Worm (Caenorhabditis elegans): ENCODE measurements around the gene bus-8A.
A peak's percentile ranks its signal among the peaks of the same experiment; 100 is the strongest.

Gene bus-8A

DNA sequence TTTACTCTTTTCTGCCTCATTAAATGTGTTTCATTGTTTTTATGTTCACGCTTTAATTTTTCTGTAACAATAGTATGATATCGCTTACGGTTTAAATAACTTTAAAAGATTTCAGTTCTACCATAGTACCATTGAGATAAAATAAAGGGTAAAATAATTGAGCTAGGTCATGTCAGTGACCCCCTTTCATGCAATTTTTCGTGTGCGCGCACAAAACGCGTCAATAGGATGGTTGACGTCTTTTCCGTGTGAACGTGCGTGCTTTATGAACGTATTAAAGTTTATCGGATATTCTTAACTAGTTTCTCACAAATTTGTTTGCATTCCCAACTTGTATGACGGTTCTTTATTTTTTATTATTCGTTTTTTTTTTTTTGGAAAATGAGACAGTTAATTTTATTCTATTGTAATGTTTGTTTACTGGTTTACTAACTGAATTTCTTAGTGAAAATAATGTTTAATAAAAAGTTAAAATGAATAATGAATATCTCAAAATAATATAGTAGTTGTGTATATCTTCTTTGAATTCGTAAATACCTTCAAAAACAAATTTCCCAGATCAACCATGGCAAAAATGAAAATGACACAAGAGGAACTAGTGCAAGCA is 6.7 kb upstream of the bus-8A start, which contains the start of gene C25F6.1 (continued):
- TF ChIP-seq nhr-85 (tag), result peak; percentile 28
- TF ChIP-seq C34B4.2 (tag; optimal IDR thresholded peaks at IDR 0.05), result no peak
- TF ChIP-seq nhr-237 (tag; optimal IDR thresholded peaks at IDR 0.05), result no peak
- TF ChIP-seq nhr-19 (GFP tag; conservative IDR thresholded peaks at IDR 0.05), result no peak
- TF ChIP-seq ces-1 (GFP tag; optimal IDR thresholded peaks at IDR 0.05), result no peak
- TF ChIP-seq C16A3.4 (tag; optimal IDR thresholded peaks at IDR 0.05), result no peak
- no peak for TF ChIP-seq skn-1 (tag; optimal IDR thresholded peaks at IDR 0.05)
- no peak for TF ChIP-seq pag-3 (tag; optimal IDR thresholded peaks at IDR 0.05; ENCODE audit: borderline replicate concordance, insufficient read depth)
- TF ChIP-seq ama-1 (optimal IDR thresholded peaks at IDR 0.05), result no peak
- no peak for TF ChIP-seq fkh-8 (tag; optimal IDR thresholded peaks at IDR 0.05)
- peak; percentile 65 for TF ChIP-seq lin-14 (GFP tag; optimal IDR thresholded peaks at IDR 0.05)
- no peak for TF ChIP-seq unc-98 (GFP tag; IDR thresholded peaks at IDR 0.05)
- TF ChIP-seq aha-1 (tag; optimal IDR thresholded peaks at IDR 0.05), result no peak
- TF ChIP-seq nhr-11 (tag; optimal IDR thresholded peaks at IDR 0.05), result no peak
- TF ChIP-seq blmp-1 (tag; optimal IDR thresholded peaks at IDR 0.05), result peak; percentile 42
- no peak for TF ChIP-seq lin-39 (tag; optimal IDR thresholded peaks at IDR 0.05)
- TF ChIP-seq nhr-12 (tag; optimal IDR thresholded peaks at IDR 0.05), result no peak
- no peak for TF ChIP-seq mab-9 (GFP tag; IDR thresholded peaks at IDR 0.05)
- no peak for TF ChIP-seq pax-3 (tag; optimal IDR thresholded peaks at IDR 0.05)
- no peak for TF ChIP-seq egl-13 (tag; optimal IDR thresholded peaks at IDR 0.05)
- no peak for TF ChIP-seq fkh-4 (tag; optimal IDR thresholded peaks at IDR 0.05; ENCODE audit: borderline replicate concordance)
- no peak for TF ChIP-seq ets-5 (GFP tag; IDR thresholded peaks at IDR 0.05)
- TF ChIP-seq F16B12.6 (tag; optimal IDR thresholded peaks at IDR 0.05), result no peak
- TF ChIP-seq lin-35 (GFP tag; optimal IDR thresholded peaks at IDR 0.05), result peak in 1 of 2 experiments; percentile 8
- peak; percentile 33 for TF ChIP-seq rnt-1 (tag; optimal IDR thresholded peaks at IDR 0.05)
- TF ChIP-seq mdl-1 (tag; optimal IDR thresholded peaks at IDR 0.05), result no peak
- no peak for TF ChIP-seq elt-3 (tag; optimal IDR thresholded peaks at IDR 0.05)
- TF ChIP-seq alr-1 (tag; optimal IDR thresholded peaks at IDR 0.05; ENCODE audit: borderline replicate concordance), result no peak
- no peak for TF ChIP-seq sup-37 (GFP tag; optimal IDR thresholded peaks at IDR 0.05)
- no peak for TF ChIP-seq sox-4 (tag; optimal IDR thresholded peaks at IDR 0.05)
- no peak for TF ChIP-seq grh-1 (GFP tag; IDR thresholded peaks at IDR 0.05)

DNA sequence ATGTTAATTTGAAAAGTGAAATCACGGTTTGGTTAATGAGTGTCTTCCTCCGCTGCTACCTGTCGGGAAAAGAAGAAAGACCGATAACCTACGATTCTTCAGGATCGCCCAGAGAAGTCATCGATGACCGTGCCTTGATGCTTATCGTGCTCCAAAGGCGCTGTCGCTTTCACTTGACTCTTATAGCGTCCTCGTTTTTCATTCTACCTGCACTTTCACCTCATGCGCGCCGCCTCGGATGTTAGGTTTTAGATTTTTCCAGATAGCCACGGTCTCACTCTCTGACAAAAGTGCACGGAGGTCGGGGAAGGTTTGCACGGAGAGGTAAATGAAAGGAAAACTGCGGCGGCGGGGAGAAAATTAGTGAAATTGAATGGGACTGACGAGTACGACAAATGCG is 3.8 kb upstream of the bus-8A start:
- no peak for TF ChIP-seq ama-1 (optimal IDR thresholded peaks at IDR 0.05)
- peak; percentile 88 for TF ChIP-seq blmp-1 (tag; optimal IDR thresholded peaks at IDR 0.05)
- TF ChIP-seq elt-2 (tag; optimal IDR thresholded peaks at IDR 0.05), result no peak
- TF ChIP-seq efl-3 (GFP tag; optimal IDR thresholded peaks at IDR 0.05), result no peak

DNA sequence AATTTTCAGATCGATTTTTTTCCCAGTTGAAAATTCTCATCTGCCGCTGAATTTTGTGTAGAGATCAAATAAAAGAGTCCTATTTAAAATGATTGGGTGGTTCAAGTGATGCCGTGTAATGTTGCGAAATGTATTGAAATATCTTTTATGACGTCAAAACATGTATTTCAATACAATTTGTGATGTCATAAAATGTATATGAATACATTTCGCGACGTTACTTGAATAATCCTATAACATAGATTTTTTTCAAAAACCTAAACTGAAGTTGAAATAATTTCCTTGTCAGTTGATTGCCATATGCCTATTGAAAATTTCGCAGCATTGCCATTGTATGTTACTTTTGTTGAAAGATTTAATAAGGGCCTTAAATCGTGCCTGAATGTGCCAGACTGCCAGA is 3.2 kb upstream of the bus-8A start, which contains the start of gene F55D1.1:
F55D1.1 (plus strand) TSS at position 301 of the 400 bp plus-strand sequence.
- TF ChIP-seq ces-1 (GFP tag; optimal IDR thresholded peaks at IDR 0.05) (no peak), fos-1 (tag; optimal IDR thresholded peaks at IDR 0.05) (no peak), nhr-11 (tag; optimal IDR thresholded peaks at IDR 0.05) (no peak), mef-2 (tag; optimal IDR thresholded peaks at IDR 0.05) (no peak), swsn-7 (tag; optimal IDR thresholded peaks at IDR 0.05) (no peak), ztf-11 (tag; optimal IDR thresholded peaks at IDR 0.05) (no peak), rnt-1 (tag; optimal IDR thresholded peaks at IDR 0.05) (no peak), unc-130 (tag; optimal IDR thresholded peaks at IDR 0.05) (no peak), hlh-4 (tag; optimal IDR thresholded peaks at IDR 0.05) (no peak), ets-5 (GFP tag; IDR thresholded peaks at IDR 0.05) (no peak), pax-3 (tag; optimal IDR thresholded peaks at IDR 0.05) (no peak), skn-1 (tag; optimal IDR thresholded peaks at IDR 0.05) (no peak), egl-13 (tag; optimal IDR thresholded peaks at IDR 0.05) (no peak), nhr-84 (tag; optimal IDR thresholded peaks at IDR 0.05) (no peak), zip-4 (GFP tag; optimal IDR thresholded peaks at IDR 0.05) (no peak), elt-2 (tag; optimal IDR thresholded peaks at IDR 0.05) (no peak)

Data from whole organism, L1 larva.